Fruit fly (Drosophila melanogaster): Measurements from ENCODE around the gene CG33689.

CG33689 gene

dm6 chr3L:16160420-16161069 is 39.5 kb upstream of the CG33689 start (continued):
- TF ChIP-seq Dref (GFP tag; IDR thresholded peaks at IDR 0.05) (no peak), CG3995 (GFP tag; optimal IDR thresholded peaks at IDR 0.05) (peak; percentile 41), CG12155 (GFP tag; optimal IDR thresholded peaks at IDR 0.05) (peak; percentile 60), CG4854 (GFP tag; optimal IDR thresholded peaks at IDR 0.05) (peak; percentile 31), croc (GFP tag; conservative IDR thresholded peaks at IDR 0.05) (peak; percentile 41; the same call in 2 of the 3 replicates), CG30431 (GFP tag; optimal IDR thresholded peaks at IDR 0.05) (peak; percentile 33), vvl (GFP tag; IDR thresholded peaks at IDR 0.05) (peak; percentile 51; the same call in 1 of the 2 replicates), CG3847 (GFP tag; IDR thresholded peaks at IDR 0.05) (peak; percentile 66), Antp (GFP tag; optimal IDR thresholded peaks at IDR 0.05) (peak; percentile 50), row (GFP tag; IDR thresholded peaks at IDR 0.05) (peak; percentile 87), sr (GFP tag; IDR thresholded peaks at IDR 0.05) (no peak), Doc2 (GFP tag; IDR thresholded peaks at IDR 0.05) (no peak), CG3065 (GFP tag; optimal IDR thresholded peaks at IDR 0.05) (no peak), chif (GFP tag; optimal IDR thresholded peaks at IDR 0.05) (peak; percentile 31 to 50), CG9437 (GFP tag; optimal IDR thresholded peaks at IDR 0.05) (peak; percentile 56), repo (GFP tag; optimal IDR thresholded peaks at IDR 0.05) (no peak), lola (GFP tag; optimal IDR thresholded peaks at IDR 0.05) (peak in 1 of 3 experiments; percentile 40), Taf1 (GFP tag; IDR thresholded peaks at IDR 0.05) (no peak), emc (GFP tag; optimal IDR thresholded peaks at IDR 0.05) (peak; percentile 16), jumu (GFP tag; optimal IDR thresholded peaks at IDR 0.05) (peak; percentile 23), peb (GFP tag; IDR thresholded peaks at IDR 0.05) (no peak), CG30020 (tag; optimal IDR thresholded peaks at IDR 0.05) (no peak), Lpt (GFP tag; optimal IDR thresholded peaks at IDR 0.05) (no peak), Tbp (GFP tag; optimal IDR thresholded peaks at IDR 0.05) (no peak), sob (GFP tag; IDR thresholded peaks at IDR 0.05) (peak; percentile 54; the same call in 1 of the 2 replicates), CG17186 (GFP tag; optimal IDR thresholded peaks at IDR 0.05) (no peak), CG10462 (GFP tag; optimal IDR thresholded peaks at IDR 0.05) (no peak), z (GFP tag; IDR thresholded peaks at IDR 0.05) (no peak), CG2202 (tag; optimal IDR thresholded peaks at IDR 0.05) (no peak), CG12236 (GFP tag; optimal IDR thresholded peaks at IDR 0.05) (peak; percentile 16), CG6654 (GFP tag; optimal IDR thresholded peaks at IDR 0.05) (peak; percentile 25), bcd (GFP tag; optimal IDR thresholded peaks at IDR 0.05) (peak; percentile 60), ase (GFP tag; IDR thresholded peaks at IDR 0.05) (0 out of 3 replicates have a peak, but pooled peaks have one; percentile 36), sim (GFP tag; IDR thresholded peaks at IDR 0.05) (no peak), Mes4 (GFP tag; optimal IDR thresholded peaks at IDR 0.05) (peak; percentile 39), CG9876 (GFP tag; optimal IDR thresholded peaks at IDR 0.05) (no peak), CG3726 (GFP tag; IDR thresholded peaks at IDR 0.05) (0 out of 3 replicates have a peak, but pooled peaks have one; percentile 24), Mad (GFP tag; optimal IDR thresholded peaks at IDR 0.05) (peak; percentile 5), caup (GFP tag; optimal IDR thresholded peaks at IDR 0.05; ENCODE audit: severe bottlenecking) (peak; percentile 16), psq (GFP tag; optimal IDR thresholded peaks at IDR 0.05) (no peak), CG1792 (GFP tag; optimal IDR thresholded peaks at IDR 0.05) (peak; percentile 41), HLH54F (GFP tag; optimal IDR thresholded peaks at IDR 0.05) (peak; percentile 62), CG7271 (tag; optimal IDR thresholded peaks at IDR 0.05) (no peak), Myb (GFP tag; optimal IDR thresholded peaks at IDR 0.05) (peak; percentile 43), Bdp1 (GFP tag; optimal IDR thresholded peaks at IDR 0.05) (peak; percentile 65), CG16815 (GFP tag; optimal IDR thresholded peaks at IDR 0.05) (peak; percentile 39), CG5245 (GFP tag; optimal IDR thresholded peaks at IDR 0.05) (peak; percentile 48), bigmax (GFP tag; optimal IDR thresholded peaks at IDR 0.05) (no peak), CG12299 (tag; optimal IDR thresholded peaks at IDR 0.05) (no peak), CG15601 (tag; optimal IDR thresholded peaks at IDR 0.05) (peak; percentile 11), CoRest (tag; optimal IDR thresholded peaks at IDR 0.05) (peak; percentile 82)
